Worm (Caenorhabditis elegans) whole organism, L4 larva: ENCODE data around the gene nhr-106.

Experiments
- F26F4.8 ChIP-seq: fragments of 200-800 bp; sonication (Bioruptor generic); conservative IDR thresholded peaks from 2 replicates; pipeline ENCODE4 v1.3.6; 2022; ENCODE audit warnings: missing genetic modification characterization, missing compliant biosample characterization
- F49E8.2 ChIP-seq: sonication (generic microtip); optimal IDR thresholded peaks from 2 replicates; lab custom pipeline; 2016; ENCODE audit warnings: missing compliant biosample characterization, mild to moderate bottlenecking, missing genetic modification characterization, borderline replicate concordance
- R02D3.7 ChIP-seq: fragments of 150-350 bp; sonication (generic microtip); optimal IDR thresholded peaks from 3 replicates; lab custom pipeline; 2014; ENCODE audit warnings: missing biosample characterization, missing genetic modification characterization
- T26A8.4 ChIP-seq: fragments of 200-800 bp; sonication (Bioruptor generic); IDR thresholded peaks from 2 replicates; pipeline ENCODE4 v1.3.6; 2022; ENCODE audit warnings: missing genetic modification characterization, missing compliant biosample characterization
- Y75B8A.6 ChIP-seq: fragments of 200-800 bp; sonication (Bioruptor generic); IDR thresholded peaks from 2 replicates; pipeline ENCODE4 v1.3.6; 2022; ENCODE audit warnings: missing genetic modification reagents, missing genetic modification characterization, missing compliant biosample characterization
- attf-4 ChIP-seq: sonication (generic microtip); optimal IDR thresholded peaks from 3 replicates; lab custom pipeline; 2017; ENCODE audit warnings: missing biosample characterization, missing genetic modification characterization
- ceh-62 ChIP-seq: sonication (generic microtip); optimal IDR thresholded peaks from 2 replicates; lab custom pipeline; 2017; ENCODE audit warnings: missing biosample characterization, missing genetic modification characterization
- ces-1 ChIP-seq: fragments of 150-350 bp; sonication (generic microtip); optimal IDR thresholded peaks from 4 replicates; lab custom pipeline; 2014; ENCODE audit warnings: missing biosample characterization, missing genetic modification reagents, missing genetic modification characterization
- cey-2 ChIP-seq: sonication (generic microtip); optimal IDR thresholded peaks from 3 replicates; lab custom pipeline; 2017; ENCODE audit warnings: missing genetic modification characterization, mild to moderate bottlenecking, missing compliant biosample characterization, antibody characterized with exemption, borderline replicate concordance; ENCODE audit not compliant: insufficient read depth
- daf-16 ChIP-seq, 3 experiments: sonication (generic microtip); optimal IDR thresholded peaks; 2 replicates each; lab custom pipeline; 2016 to 2017; ENCODE audit warnings: missing genetic modification characterization in 3 of 3, missing genetic modification reagents in 3 of 3, mild to moderate bottlenecking in 2 of 3, missing compliant biosample characterization in 2 of 3, missing biosample characterization in 1 of 3, moderate library complexity in 1 of 3
- daf-8 ChIP-seq: fragments of 200-800 bp; sonication (Bioruptor generic); IDR thresholded peaks from 2 replicates; pipeline ENCODE4 v1.3.6; 2022; ENCODE audit warnings: missing genetic modification characterization, missing compliant biosample characterization
- dmd-6 ChIP-seq: fragments of 200-800 bp; sonication (Bioruptor generic); IDR thresholded peaks from 2 replicates; pipeline ENCODE4 v1.3.6; 2022; ENCODE audit warnings: missing genetic modification reagents, missing genetic modification characterization, missing compliant biosample characterization
- dmd-8 ChIP-seq: fragments of 200-800 bp; sonication (Bioruptor generic); IDR thresholded peaks from 2 replicates; pipeline ENCODE4 v1.3.6; 2022; ENCODE audit warnings: missing genetic modification characterization, missing compliant biosample characterization
- dmd-9 ChIP-seq: fragments of 200-800 bp; sonication (Bioruptor generic); IDR thresholded peaks from 2 replicates; pipeline ENCODE4 v1.3.6; 2022; ENCODE audit warnings: missing genetic modification reagents, missing genetic modification characterization, missing compliant biosample characterization
- duxl-1 ChIP-seq: sonication (generic microtip); optimal IDR thresholded peaks from 2 replicates; lab custom pipeline; 2016; ENCODE audit warnings: mild to moderate bottlenecking, missing genetic modification characterization, moderate library complexity, missing compliant biosample characterization; ENCODE audit not compliant: poor library complexity
- dve-1 ChIP-seq: sonication (generic microtip); optimal IDR thresholded peaks from 2 replicates; lab custom pipeline; 2017; ENCODE audit warnings: antibody characterized with exemption, mild to moderate bottlenecking, missing genetic modification characterization, missing compliant biosample characterization; ENCODE audit not compliant: insufficient read depth
- fos-1 ChIP-seq: fragments of 150-350 bp; optimal IDR thresholded peaks from 2 replicates; lab custom pipeline; 2014; ENCODE audit warnings: missing biosample characterization, missing genetic modification characterization
- gei-8 ChIP-seq: fragments of 200-800 bp; sonication (Bioruptor generic); optimal IDR thresholded peaks from 2 replicates; lab custom pipeline; 2018; ENCODE audit warnings: mild to moderate bottlenecking, missing genetic modification characterization, missing compliant biosample characterization
- hif-1 ChIP-seq, 2 experiments: sonication (generic microtip); optimal IDR thresholded peaks; 2 replicates each; lab custom pipeline; 2016 to 2017; ENCODE audit warnings: missing compliant biosample characterization in 2 of 2, missing genetic modification characterization in 2 of 2, missing genetic modification reagents in 2 of 2, missing genotype in 2 of 2, mild to moderate bottlenecking in 1 of 2
- hlh-11 ChIP-seq: fragments of 200-800 bp; sonication (Bioruptor generic); optimal IDR thresholded peaks from 2 replicates; lab custom pipeline; 2018; ENCODE audit warnings: mild to moderate bottlenecking, missing genetic modification characterization, missing compliant biosample characterization
- hlh-30 ChIP-seq: sonication (generic microtip); optimal IDR thresholded peaks from 2 replicates; lab custom pipeline; 2017; ENCODE audit warnings: antibody characterized with exemption, mild to moderate bottlenecking, missing genetic modification characterization, missing compliant biosample characterization; ENCODE audit not compliant: insufficient read depth
- jun-1 ChIP-seq: fragments of 150-350 bp; optimal IDR thresholded peaks from 2 replicates; lab custom pipeline; 2014; ENCODE audit warnings: missing biosample characterization, missing genetic modification reagents, missing genetic modification characterization
- lim-7 ChIP-seq: fragments of 200-800 bp; sonication (Bioruptor generic); IDR thresholded peaks from 2 replicates; pipeline ENCODE4 v1.3.6; 2022; ENCODE audit warnings: missing genetic modification characterization, missing compliant biosample characterization
- lin-1 ChIP-seq: fragments of 200-800 bp; sonication (Bioruptor generic); IDR thresholded peaks from 2 replicates; pipeline ENCODE4 v1.3.6; 2022; ENCODE audit warnings: missing genetic modification reagents, missing genetic modification characterization, missing compliant biosample characterization
- lin-38 ChIP-seq: fragments of 200-800 bp; sonication (Bioruptor generic); IDR thresholded peaks from 2 replicates; pipeline ENCODE4 v1.3.6; 2022; ENCODE audit warnings: missing genetic modification reagents, missing genetic modification characterization, missing compliant biosample characterization
- lin-39 ChIP-seq: fragments of 150-350 bp; optimal IDR thresholded peaks from 2 replicates; lab custom pipeline; 2014; ENCODE audit warnings: missing biosample characterization, missing genetic modification reagents, missing genetic modification characterization
- lir-3 ChIP-seq: sonication (generic microtip); optimal IDR thresholded peaks from 2 replicates; lab custom pipeline; 2016; ENCODE audit warnings: mild to moderate bottlenecking, missing genetic modification characterization, missing compliant biosample characterization
- lsy-2 ChIP-seq, 2 experiments: fragments of 150-350 bp in 1 of 2; sonication (generic microtip) in 1 of 2; optimal IDR thresholded peaks; 2 replicates each; lab custom pipeline; 2014 to 2017; ENCODE audit warnings: missing biosample characterization in 2 of 2, missing genetic modification characterization in 2 of 2
- madf-9 ChIP-seq: fragments of 200-800 bp; sonication (Bioruptor generic); conservative IDR thresholded peaks from 2 replicates; pipeline ENCODE4 v1.3.6; 2022; ENCODE audit warnings: missing genetic modification reagents, missing genetic modification characterization, missing compliant biosample characterization
- mep-1 ChIP-seq: fragments of 150-350 bp; sonication (generic microtip); optimal IDR thresholded peaks from 3 replicates; lab custom pipeline; 2014; ENCODE audit warnings: missing biosample characterization, missing genetic modification characterization
- mxl-2 ChIP-seq: fragments of 200-800 bp; sonication (Bioruptor generic); conservative IDR thresholded peaks from 2 replicates; pipeline ENCODE4 v1.3.6; 2022; ENCODE audit warnings: missing genetic modification reagents, missing genetic modification characterization, missing compliant biosample characterization
- mxl-3 ChIP-seq: fragments of 200-800 bp; sonication (Bioruptor generic); optimal IDR thresholded peaks from 2 replicates; lab custom pipeline; 2018; ENCODE audit warnings: mild to moderate bottlenecking, missing genetic modification characterization, missing compliant biosample characterization
- nhr-102 ChIP-seq: sonication (generic microtip); optimal IDR thresholded peaks from 2 replicates; lab custom pipeline; 2016; ENCODE audit warnings: mild to moderate bottlenecking, missing genetic modification characterization, moderate library complexity, missing compliant biosample characterization
- nhr-237 ChIP-seq: sonication (generic microtip); optimal IDR thresholded peaks from 2 replicates; lab custom pipeline; 2017; ENCODE audit warnings: missing biosample characterization, missing genetic modification characterization
- nhr-41 ChIP-seq: fragments of 200-800 bp; sonication (Bioruptor generic); IDR thresholded peaks from 2 replicates; pipeline ENCODE4 v1.3.6; 2022; ENCODE audit warnings: missing genetic modification reagents, missing genetic modification characterization, missing compliant biosample characterization
- nhr-48 ChIP-seq: sonication (generic microtip); optimal IDR thresholded peaks from 2 replicates; lab custom pipeline; 2016; ENCODE audit warnings: mild to moderate bottlenecking, missing genetic modification characterization, missing compliant biosample characterization
- nhr-76 ChIP-seq: fragments of 150-350 bp; optimal IDR thresholded peaks from 2 replicates; lab custom pipeline; 2014; ENCODE audit warnings: missing biosample characterization, missing genetic modification characterization
- nhr-77 ChIP-seq: fragments of 150-350 bp; optimal IDR thresholded peaks from 2 replicates; lab custom pipeline; 2014; ENCODE audit warnings: missing biosample characterization, missing genetic modification characterization
- pha-4 ChIP-seq, 2 experiments: fragments of 150-350 bp in 1 of 2; fragments of 200-800 bp in 1 of 2; sonication (Bioruptor generic) in 1 of 2; IDR thresholded peaks in 1 of 2; optimal IDR thresholded peaks in 1 of 2; 2 replicates each; pipeline versions ENCODE4 v1.3.6 to Lab custom; 2014 to 2022; ENCODE audit warnings: missing genetic modification characterization in 2 of 2, missing genetic modification reagents in 2 of 2, missing biosample characterization in 1 of 2, missing compliant biosample characterization in 1 of 2
- rbr-2 ChIP-seq: sonication (generic microtip); optimal IDR thresholded peaks from 2 replicates; lab custom pipeline; 2016; ENCODE audit warnings: missing genotype, missing genetic modification characterization, missing compliant biosample characterization
- set-16 ChIP-seq: fragments of 200-800 bp; sonication (Bioruptor generic); IDR thresholded peaks from 2 replicates; pipeline ENCODE4 v1.3.6; 2022; ENCODE audit warnings: missing genetic modification reagents, missing genetic modification characterization, missing compliant biosample characterization
- spr-1 ChIP-seq: sonication (generic microtip); optimal IDR thresholded peaks from 2 replicates; lab custom pipeline; 2016; ENCODE audit warnings: mild to moderate bottlenecking, missing genetic modification characterization, missing compliant biosample characterization
- tag-97 ChIP-seq: fragments of 200-800 bp; sonication (Bioruptor generic); IDR thresholded peaks from 2 replicates; pipeline ENCODE4 v1.3.6; 2022; ENCODE audit warnings: missing genetic modification characterization, missing compliant biosample characterization
- tra-1 ChIP-seq: fragments of 200-800 bp; sonication (Bioruptor generic); IDR thresholded peaks from 2 replicates; pipeline ENCODE4 v1.3.6; 2022; ENCODE audit warnings: missing genetic modification reagents, missing genetic modification characterization, missing compliant biosample characterization
- unc-130 ChIP-seq: sonication (generic microtip); optimal IDR thresholded peaks from 2 replicates; lab custom pipeline; 2016; ENCODE audit warnings: missing genetic modification reagents, missing genetic modification characterization, missing compliant biosample characterization
- zag-1 ChIP-seq: fragments of 150-350 bp; optimal IDR thresholded peaks from 2 replicates; lab custom pipeline; 2014; ENCODE audit warnings: missing biosample characterization, missing genetic modification characterization
- zfp-2 ChIP-seq: sonication (generic microtip); optimal IDR thresholded peaks from 2 replicates; lab custom pipeline; 2016; ENCODE audit warnings: mild to moderate bottlenecking, missing genetic modification characterization, missing compliant biosample characterization
- ztf-7 ChIP-seq: fragments of 150-350 bp; optimal IDR thresholded peaks from 2 replicates; lab custom pipeline; 2014; ENCODE audit warnings: missing biosample characterization, missing genetic modification characterization

Gene nhr-106

ce11 chrV:459464-459863 is 30.0 kb upstream of the nhr-106 start, which contains the start of gene nhr-203 (continued):
- no peak for TF ChIP-seq tag-97 (GFP tag; lab: Robert Waterston, UW)
- TF ChIP-seq daf-8 (GFP tag; lab: Robert Waterston, UW) = no peak
- peak; percentile 89 for TF ChIP-seq dmd-6 (GFP tag; lab: Robert Waterston, UW)
- no peak for TF ChIP-seq unc-130 (GFP tag; lab: Kevin White, UChicago)
- TF ChIP-seq pha-4 (GFP tag; IDR thresholded peaks at IDR 0.05; lab: Robert Waterston, UW) = no peak
- TF ChIP-seq pha-4 (tag; optimal IDR thresholded peaks at IDR 0.05; lab: Kevin White, UChicago) = no peak
- no peak for TF ChIP-seq lin-39 (tag; lab: Kevin White, UChicago)
- no peak for TF ChIP-seq tra-1 (GFP tag; lab: Robert Waterston, UW)
- peak in 1 of 2 experiments; percentile 14 for TF ChIP-seq hif-1 (tag; optimal IDR thresholded peaks at IDR 0.05; lab: Kevin White, UChicago)
- no peak for TF ChIP-seq mxl-3 (GFP tag; lab: Kevin White, UChicago)
- no peak for TF ChIP-seq nhr-76
- TF ChIP-seq nhr-102 (tag; lab: Kevin White, UChicago) = peak; percentile 35

- no peak for TF ChIP-seq dmd-8 (GFP tag; lab: Robert Waterston, UW)
- peak; percentile 86 for TF ChIP-seq nhr-77
- no peak for TF ChIP-seq T26A8.4 (GFP tag; lab: Robert Waterston, UW)
- TF ChIP-seq zfp-2 (tag; lab: Kevin White, UChicago) = no peak
- peak; percentile 47 for TF ChIP-seq hlh-11 (tag; lab: Kevin White, UChicago)
- no peak for TF ChIP-seq R02D3.7 (tag; lab: Kevin White, UChicago)
- peak; percentile 76 for TF ChIP-seq ztf-7
- peak; percentile 12 for TF ChIP-seq hlh-30
- TF ChIP-seq F26F4.8 = no peak
- TF ChIP-seq dmd-9 (GFP tag; lab: Robert Waterston, UW) = no peak
- peak in 1 of 2 experiments; percentile 16 for TF ChIP-seq lsy-2 (tag; optimal IDR thresholded peaks at IDR 0.05; lab: Kevin White, UChicago)
- TF ChIP-seq cey-2 (tag; lab: Kevin White, UChicago) = no peak
- TF ChIP-seq mxl-3 (GFP tag; lab: Kevin White, UChicago) = no peak
- no peak for TF ChIP-seq F49E8.2 (tag; lab: Kevin White, UChicago)
- no peak for TF ChIP-seq daf-16 (GFP tag; optimal IDR thresholded peaks at IDR 0.05; lab: Kevin White, UChicago)
- peak; percentile 59 for TF ChIP-seq daf-16 (tag; optimal IDR thresholded peaks at IDR 0.05; lab: Kevin White, UChicago)
- peak; percentile 58 for TF ChIP-seq dve-1
- no peak for TF ChIP-seq ceh-62 (tag; lab: Kevin White, UChicago)
- TF ChIP-seq madf-9 (GFP tag; lab: Robert Waterston, UW) = no peak
- TF ChIP-seq attf-4 (tag; lab: Kevin White, UChicago) = no peak
- TF ChIP-seq zag-1 (tag; lab: Kevin White, UChicago) = no peak
- TF ChIP-seq fos-1 (tag; lab: Kevin White, UChicago) = no peak
- no peak for TF ChIP-seq mxl-2 (GFP tag; lab: Robert Waterston, UW)
- TF ChIP-seq lin-38 (GFP tag; lab: Robert Waterston, UW) = no peak
- peak; percentile 32 for TF ChIP-seq mep-1 (tag; lab: Kevin White, UChicago)
- TF ChIP-seq nhr-102 (tag; lab: Kevin White, UChicago) = peak; percentile 43
- no peak for TF ChIP-seq lir-3
- TF ChIP-seq gei-8 = no peak
- no peak for TF ChIP-seq Y75B8A.6 (GFP tag; lab: Robert Waterston, UW)
- TF ChIP-seq duxl-1 (tag; lab: Kevin White, UChicago) = no peak
- no peak for TF ChIP-seq lin-1 (GFP tag; lab: Robert Waterston, UW)
- TF ChIP-seq nhr-48 = peak; percentile 35
- TF ChIP-seq nhr-41 (GFP tag; lab: Robert Waterston, UW) = no peak
- no peak for TF ChIP-seq spr-1 (tag; lab: Kevin White, UChicago)
- TF ChIP-seq set-16 (GFP tag; lab: Robert Waterston, UW) = no peak
- no peak for TF ChIP-seq nhr-237 (tag; lab: Kevin White, UChicago)
- no peak for TF ChIP-seq rbr-2 (tag; lab: Kevin White, UChicago)
- no peak for TF ChIP-seq lim-7
- TF ChIP-seq ces-1 (GFP tag; lab: Kevin White, UChicago) = no peak
- no peak for TF ChIP-seq jun-1 (tag; lab: Kevin White, UChicago)
These were observed 27.2 kb upstream of the nhr-106 start, which contains the start of gene nhr-202 for ce11 chrV:462263-462662. TSS of gene nhr-202 (plus strand) at chrV:462588.
